Fruit fly (Drosophila melanogaster): ENCODE data around the gene CG32720.

Gene CG32720

dm6 chrX:7540749-7541454 is 4.1 kb upstream of the CG32720 start:
- TF ChIP-seq Rel (GFP tag; optimal IDR thresholded peaks at IDR 0.05), result no peak
- TF ChIP-seq Rel (tag; optimal IDR thresholded peaks at IDR 0.05), result no peak
- no peak for TF ChIP-seq dsf (GFP tag; optimal IDR thresholded peaks at IDR 0.05; ENCODE audit: borderline replicate concordance)
- no peak for TF ChIP-seq Jra (GFP tag; optimal IDR thresholded peaks at IDR 0.05)
- TF ChIP-seq woc (GFP tag; optimal IDR thresholded peaks at IDR 0.05), result no peak
- no peak for TF ChIP-seq usp (GFP tag; optimal IDR thresholded peaks at IDR 0.05)
- TF ChIP-seq Sp1 (GFP tag; optimal IDR thresholded peaks at IDR 0.05), result peak; percentile 42
- TF ChIP-seq GATAd (GFP tag; optimal IDR thresholded peaks at IDR 0.05), result no peak
- TF ChIP-seq jim (GFP tag; optimal IDR thresholded peaks at IDR 0.05), result no peak
- no peak for TF ChIP-seq CG32264 (GFP tag; optimal IDR thresholded peaks at IDR 0.05)
- TF ChIP-seq fru (GFP tag; optimal IDR thresholded peaks at IDR 0.05), result no peak
- no peak for TF ChIP-seq Dfd (GFP tag; optimal IDR thresholded peaks at IDR 0.05)
- TF ChIP-seq Hr78 (GFP tag; optimal IDR thresholded peaks at IDR 0.05), result no peak
- TF ChIP-seq rgr (GFP tag; optimal IDR thresholded peaks at IDR 0.05), result no peak
- TF ChIP-seq h (GFP tag; optimal IDR thresholded peaks at IDR 0.05), result no peak
- TF ChIP-seq dl (GFP tag; optimal IDR thresholded peaks at IDR 0.05; ENCODE audit: insufficient read depth in 1 of 2, partially characterized antibody in 2 of 2), result no peak
- peak; percentile 34 for TF ChIP-seq HLH106 (tag; optimal IDR thresholded peaks at IDR 0.05)
- no peak for TF ChIP-seq Myc (optimal IDR thresholded peaks at IDR 0.05)
- peak in 1 of 2 experiments; percentile 17 for TF ChIP-seq foxo (GFP tag; optimal IDR thresholded peaks at IDR 0.05)
- TF ChIP-seq tai (GFP tag; optimal IDR thresholded peaks at IDR 0.05), result no peak
- TF ChIP-seq sage (GFP tag; optimal IDR thresholded peaks at IDR 0.05), result no peak
- TF ChIP-seq CrebA (GFP tag; optimal IDR thresholded peaks at IDR 0.05; ENCODE audit: borderline replicate concordance), result no peak
- TF ChIP-seq ey (GFP tag; optimal IDR thresholded peaks at IDR 0.05), result no peak
- no peak for TF ChIP-seq psq (GFP tag; optimal IDR thresholded peaks at IDR 0.05)
- TF ChIP-seq pan (optimal IDR thresholded peaks at IDR 0.05), result no peak
- TF ChIP-seq Vsx2 (GFP tag; optimal IDR thresholded peaks at IDR 0.05; ENCODE audit: partially characterized antibody), result no peak
- no peak for TF ChIP-seq N (GFP tag; optimal IDR thresholded peaks at IDR 0.05)

- peak in 1 of 2 experiments; percentile 8 for TF ChIP-seq foxo (GFP tag; optimal IDR thresholded peaks at IDR 0.05)
- no peak for TF ChIP-seq jim (GFP tag; optimal IDR thresholded peaks at IDR 0.05)
- no peak for TF ChIP-seq Dif (GFP tag; optimal IDR thresholded peaks at IDR 0.05; ENCODE audit: partially characterized antibody)
- TF ChIP-seq ey (GFP tag; optimal IDR thresholded peaks at IDR 0.05), result peak; percentile 12
- TF ChIP-seq dsf (GFP tag; optimal IDR thresholded peaks at IDR 0.05; ENCODE audit: borderline replicate concordance), result no peak
Measured at dm6 chrX:7539126-7539525, 2.4 kb upstream of the CG32720 start.

dm6 chrX:7537829-7538228 is 1.1 kb upstream of the CG32720 start:
- no peak for TF ChIP-seq Hnf4 (GFP tag; optimal IDR thresholded peaks at IDR 0.05)
- TF ChIP-seq fru (GFP tag; optimal IDR thresholded peaks at IDR 0.05), result peak; percentile 5
- TF ChIP-seq HLH106 (tag; optimal IDR thresholded peaks at IDR 0.05), result peak; percentile 47
- peak; percentile 6 for TF ChIP-seq ey (GFP tag; optimal IDR thresholded peaks at IDR 0.05)
- no peak for TF ChIP-seq rgr (GFP tag; optimal IDR thresholded peaks at IDR 0.05)
- TF ChIP-seq OdsH (GFP tag; optimal IDR thresholded peaks at IDR 0.05), result peak; percentile 14
- TF ChIP-seq foxo (GFP tag; optimal IDR thresholded peaks at IDR 0.05), result peak in 1 of 2 experiments; percentile 39
- no peak for TF ChIP-seq brk (GFP tag; optimal IDR thresholded peaks at IDR 0.05)
- peak; percentile 36 for TF ChIP-seq woc (GFP tag; optimal IDR thresholded peaks at IDR 0.05)
- TF ChIP-seq Hr83 (GFP tag; optimal IDR thresholded peaks at IDR 0.05; ENCODE audit: poor library complexity, severe bottlenecking), result no peak
- peak; percentile 16 for TF ChIP-seq dmrt93B (GFP tag; optimal IDR thresholded peaks at IDR 0.05)
- no peak for TF ChIP-seq CG9705 (GFP tag; optimal IDR thresholded peaks at IDR 0.05)
- peak; percentile 48 for TF ChIP-seq h (GFP tag; optimal IDR thresholded peaks at IDR 0.05)

dm6 chrX:7534864-7535263 is 1.9 kb downstream of the CG32720 start:
- TF ChIP-seq Vsx2 (GFP tag; optimal IDR thresholded peaks at IDR 0.05; ENCODE audit: partially characterized antibody) (no peak), HLH106 (tag; optimal IDR thresholded peaks at IDR 0.05) (peak; percentile 67), sv (GFP tag; optimal IDR thresholded peaks at IDR 0.05) (no peak), rgr (GFP tag; optimal IDR thresholded peaks at IDR 0.05) (peak; percentile 40), Dif (GFP tag; optimal IDR thresholded peaks at IDR 0.05; ENCODE audit: partially characterized antibody) (no peak), ey (GFP tag; optimal IDR thresholded peaks at IDR 0.05) (no peak), usp (GFP tag; optimal IDR thresholded peaks at IDR 0.05) (no peak), dmrt93B (GFP tag; optimal IDR thresholded peaks at IDR 0.05) (peak; percentile 45), psq (GFP tag; optimal IDR thresholded peaks at IDR 0.05) (peak; percentile 34), foxo (GFP tag; optimal IDR thresholded peaks at IDR 0.05) (peak in 1 of 2 experiments; percentile 51), Sp1 (GFP tag; optimal IDR thresholded peaks at IDR 0.05) (peak; percentile 56), fru (GFP tag; optimal IDR thresholded peaks at IDR 0.05) (peak; percentile 49), Rel (GFP tag; optimal IDR thresholded peaks at IDR 0.05) (no peak), Rel (tag; optimal IDR thresholded peaks at IDR 0.05) (no peak), OdsH (GFP tag; optimal IDR thresholded peaks at IDR 0.05) (peak; percentile 28), GATAd (GFP tag; optimal IDR thresholded peaks at IDR 0.05) (no peak), h (GFP tag; optimal IDR thresholded peaks at IDR 0.05) (peak; percentile 50), CG9705 (GFP tag; optimal IDR thresholded peaks at IDR 0.05) (no peak)

Measured in whole organism, wandering third instar larva.